Worm (Caenorhabditis elegans): Measurements from ENCODE around the gene irld-17.

Gene irld-17

ce11 chrV:1654845-1655244, 23.0 kb downstream of the irld-17 start, which contains the start of gene irld-11:
TSS of gene irld-11 (plus strand) at chrV:1655145.
- TF ChIP-seq ceh-82 (tag; optimal IDR thresholded peaks at IDR 0.05), result no peak
- no peak for TF ChIP-seq nhr-23 (tag; optimal IDR thresholded peaks at IDR 0.05)
- TF ChIP-seq nhr-76 (tag; optimal IDR thresholded peaks at IDR 0.05), result no peak
- TF ChIP-seq nhr-25 (tag; optimal IDR thresholded peaks at IDR 0.05), result no peak
- no peak for TF ChIP-seq elt-3 (tag; optimal IDR thresholded peaks at IDR 0.05)
- no peak for TF ChIP-seq nhr-11 (tag; optimal IDR thresholded peaks at IDR 0.05)
- no peak for TF ChIP-seq tbx-2 (tag; optimal IDR thresholded peaks at IDR 0.05)
- TF ChIP-seq elt-2 (tag; optimal IDR thresholded peaks at IDR 0.05), result no peak
- TF ChIP-seq ztf-11 (tag; optimal IDR thresholded peaks at IDR 0.05), result no peak
- TF ChIP-seq ZK546.5 (tag; optimal IDR thresholded peaks at IDR 0.05), result no peak
- no peak for TF ChIP-seq egl-27 (tag; optimal IDR thresholded peaks at IDR 0.05)
- no peak for TF ChIP-seq zag-1 (tag; optimal IDR thresholded peaks at IDR 0.05)
- no peak for TF ChIP-seq mdl-1 (tag; optimal IDR thresholded peaks at IDR 0.05)

DNA sequence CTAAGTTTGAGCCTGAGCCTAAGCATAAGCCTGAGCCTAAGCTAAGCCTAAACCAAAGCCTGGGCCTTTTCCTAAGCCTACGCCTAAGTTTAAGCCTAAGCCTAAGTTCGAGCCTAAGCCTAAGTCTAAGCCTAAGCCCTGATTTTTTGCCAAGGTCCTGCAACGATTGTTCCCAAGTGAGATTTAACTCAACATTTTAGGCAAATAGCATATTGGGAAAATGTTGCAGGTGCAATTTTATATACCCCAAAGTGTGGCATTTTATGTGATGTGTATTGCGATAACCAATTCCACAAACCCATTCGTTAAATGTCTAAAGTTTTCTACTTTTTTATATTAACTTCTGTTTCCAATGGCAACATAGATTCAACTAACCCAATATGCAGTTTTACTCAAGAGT, 30.5 kb downstream of the irld-17 start, which contains the start of gene irld-40:
Gene irld-40 (plus strand): TSS at position 301 of the 400 bp plus-strand sequence.
- TF ChIP-seq ztf-4 (tag; optimal IDR thresholded peaks at IDR 0.05) (no peak), nhr-11 (tag; optimal IDR thresholded peaks at IDR 0.05) (peak; percentile 1)

DNA sequence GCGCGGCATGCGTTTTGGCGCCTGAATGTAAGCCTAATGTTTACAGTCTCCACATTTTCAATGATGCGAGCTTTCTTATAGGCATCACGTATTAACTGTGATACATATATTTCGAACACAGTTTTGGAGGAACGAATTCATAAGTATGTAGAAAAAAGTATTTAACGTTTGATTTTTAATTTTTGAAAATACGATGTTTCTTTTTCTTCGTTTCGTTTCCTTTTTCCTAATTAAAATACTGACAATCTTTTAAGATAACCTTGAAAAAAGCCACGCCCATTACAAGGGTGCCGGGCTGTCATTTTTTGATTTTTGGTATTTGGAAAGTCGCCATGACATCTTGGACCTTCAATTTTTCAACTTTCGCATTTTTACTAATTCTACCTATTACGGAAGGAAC, 33.1 kb downstream of the irld-17 start, which contains the start of gene K04F1.9:
Gene K04F1.9 (plus strand): TSS at position 301 of the 400 bp plus-strand sequence.
- no peak for TF ChIP-seq aly-2 (tag; optimal IDR thresholded peaks at IDR 0.05)
- no peak for TF ChIP-seq fos-1 (tag; optimal IDR thresholded peaks at IDR 0.05)
- TF ChIP-seq fkh-2 (tag; optimal IDR thresholded peaks at IDR 0.05), result no peak
- no peak for TF ChIP-seq nhr-43 (tag; optimal IDR thresholded peaks at IDR 0.05; ENCODE audit: poor library complexity, severe bottlenecking)
- no peak for TF ChIP-seq ceh-9 (tag; optimal IDR thresholded peaks at IDR 0.05)
- no peak for TF ChIP-seq lin-39 (tag; optimal IDR thresholded peaks at IDR 0.05)
- TF ChIP-seq skn-1 (tag; optimal IDR thresholded peaks at IDR 0.05), result no peak
- TF ChIP-seq sea-2 (GFP tag; optimal IDR thresholded peaks at IDR 0.05), result no peak
- no peak for TF ChIP-seq mml-1 (tag; optimal IDR thresholded peaks at IDR 0.05)
- TF ChIP-seq nhr-12 (tag; optimal IDR thresholded peaks at IDR 0.05), result no peak
- TF ChIP-seq mdl-1 (tag; optimal IDR thresholded peaks at IDR 0.05), result no peak
- no peak for TF ChIP-seq nhr-25 (tag; optimal IDR thresholded peaks at IDR 0.05)
- TF ChIP-seq zag-1 (tag; optimal IDR thresholded peaks at IDR 0.05), result no peak
- TF ChIP-seq ceh-28 (tag; optimal IDR thresholded peaks at IDR 0.05), result no peak
- TF ChIP-seq ama-1 (optimal IDR thresholded peaks at IDR 0.05), result no peak
- TF ChIP-seq lsy-12 (tag; optimal IDR thresholded peaks at IDR 0.05), result no peak
- no peak for TF ChIP-seq elt-3 (tag; optimal IDR thresholded peaks at IDR 0.05)
- TF ChIP-seq nhr-76 (tag; optimal IDR thresholded peaks at IDR 0.05), result no peak

DNA sequence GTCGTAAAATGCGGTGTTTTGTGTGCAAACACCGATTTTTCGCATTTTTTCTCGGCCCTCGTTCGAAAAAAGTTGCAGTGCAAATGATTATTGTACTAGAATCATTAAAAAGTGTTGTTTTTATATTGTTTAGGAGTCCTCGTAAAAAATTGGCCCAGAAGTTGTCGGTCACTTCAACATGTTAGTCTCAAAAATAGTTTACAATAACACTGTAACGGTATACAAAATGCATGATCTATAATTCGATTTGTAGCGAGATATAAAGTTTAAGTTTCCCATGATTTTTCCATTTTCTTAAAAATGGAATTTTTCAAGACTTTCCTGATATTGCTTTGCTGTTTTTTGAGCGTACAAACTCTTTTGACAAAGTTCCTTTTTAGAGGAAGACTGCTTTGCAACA, 35.1 kb downstream of the irld-17 start, which contains the start of gene K04F1.8:
Gene K04F1.8 (plus strand): TSS at position 301 of the 400 bp plus-strand sequence.
- TF ChIP-seq egl-27 (tag; optimal IDR thresholded peaks at IDR 0.05) (no peak), R02D3.7 (tag; optimal IDR thresholded peaks at IDR 0.05) (no peak), nhr-11 (tag; optimal IDR thresholded peaks at IDR 0.05) (no peak), pqm-1 (tag; optimal IDR thresholded peaks at IDR 0.05) (no peak), elt-1 (tag; optimal IDR thresholded peaks at IDR 0.05) (no peak), fkh-10 (GFP tag; optimal IDR thresholded peaks at IDR 0.05) (no peak), nhr-43 (tag; optimal IDR thresholded peaks at IDR 0.05; ENCODE audit: poor library complexity, severe bottlenecking) (no peak)

- TF ChIP-seq elt-3 (tag; optimal IDR thresholded peaks at IDR 0.05) (no peak), egl-5 (tag; optimal IDR thresholded peaks at IDR 0.05) (no peak)
Observed at ce11 chrV:1668216-1668615, 36.4 kb downstream of the irld-17 start, which contains the start of gene irld-42. TSS of gene irld-42 (plus strand) at chrV:1668516.

DNA sequence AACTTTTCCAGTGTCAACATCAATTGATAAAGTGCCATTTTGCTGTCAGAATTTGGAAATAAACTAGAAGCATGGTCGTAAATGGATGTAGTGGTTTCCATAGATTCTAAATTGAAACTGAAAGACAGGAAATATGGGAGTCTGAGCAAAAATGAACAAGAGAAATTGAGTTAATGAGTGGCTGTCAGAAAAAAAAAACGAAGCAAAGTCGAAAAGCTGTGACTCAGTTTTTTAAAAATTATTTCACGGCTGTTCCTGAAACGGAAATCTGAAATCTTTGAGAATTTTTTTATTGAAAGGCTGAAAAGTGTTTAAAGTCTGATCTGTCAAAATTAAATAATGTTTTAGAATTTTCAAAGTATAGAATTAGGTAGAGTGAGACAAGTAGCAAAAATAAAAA, 46.4 kb downstream of the irld-17 start, which contains the start of gene srw-98:
Gene srw-98 (minus strand): TSS at position 101 of the 400 bp plus-strand sequence.
- TF ChIP-seq daf-12 (tag; optimal IDR thresholded peaks at IDR 0.05) (no peak), egl-27 (tag; optimal IDR thresholded peaks at IDR 0.05) (no peak), tbx-2 (tag; optimal IDR thresholded peaks at IDR 0.05) (no peak), skn-1 (tag; optimal IDR thresholded peaks at IDR 0.05) (no peak), ceh-28 (tag; optimal IDR thresholded peaks at IDR 0.05) (no peak), elt-1 (tag; optimal IDR thresholded peaks at IDR 0.05) (no peak), ZK546.5 (tag; optimal IDR thresholded peaks at IDR 0.05) (no peak), elt-2 (tag; optimal IDR thresholded peaks at IDR 0.05) (no peak), jun-1 (tag; optimal IDR thresholded peaks at IDR 0.05) (no peak), fkh-2 (tag; optimal IDR thresholded peaks at IDR 0.05) (no peak), lsy-12 (tag; optimal IDR thresholded peaks at IDR 0.05) (no peak), unc-39 (tag; optimal IDR thresholded peaks at IDR 0.05) (no peak), nhr-25 (tag; optimal IDR thresholded peaks at IDR 0.05) (no peak), elt-3 (tag; optimal IDR thresholded peaks at IDR 0.05) (no peak), fkh-10 (GFP tag; optimal IDR thresholded peaks at IDR 0.05) (no peak), mdl-1 (tag; optimal IDR thresholded peaks at IDR 0.05) (no peak), pha-4 (tag; optimal IDR thresholded peaks at IDR 0.05) (no peak), snpc-4 (tag; optimal IDR thresholded peaks at IDR 0.05) (no peak), unc-62 (GFP tag; optimal IDR thresholded peaks at IDR 0.05) (no peak)
